4 fruit fly cellular contexts compared by ENCODE assay signal in the genomic region with DNA sequence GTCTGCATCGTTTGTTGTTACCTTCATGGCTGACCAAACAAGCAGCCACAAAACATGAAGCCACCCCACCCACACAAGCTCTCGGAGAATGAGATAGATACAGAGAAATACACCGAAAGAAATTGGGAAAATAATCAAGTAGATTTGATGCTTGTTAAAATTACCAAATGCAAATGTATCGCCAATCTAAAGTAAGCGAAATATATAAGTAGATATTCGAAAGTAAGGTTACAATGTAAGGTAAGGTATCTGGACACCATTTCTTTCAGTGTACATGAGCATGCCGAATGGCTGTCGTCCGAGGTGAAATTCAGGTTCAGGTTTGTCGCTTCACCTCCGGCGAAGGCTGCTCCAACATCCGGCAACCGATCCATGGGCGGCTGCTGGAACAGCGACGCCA.
TF ChIP-seq lines count a peak whose summit lies in the region.

No protein-coding gene starts in this region.

- no peak for TF ChIP-seq CTCF in whole organism, embryonic (GFP tag; optimal IDR thresholded peaks at IDR 0.05; lab: Kevin White, UChicago)

TF ChIP-seq in whole organism, adult, 20 proteins besides CTCF, POLR2A, EP300 and RAD21:
- peak; percentile 50 for TF ChIP-seq CG5204 (GFP tag; optimal IDR thresholded peaks at IDR 0.05; lab: Kevin White, UChicago)
- TF ChIP-seq cnc (optimal IDR thresholded peaks at IDR 0.05; lab: Kevin White, UChicago): no peak
- TF ChIP-seq bab1 (GFP tag; optimal IDR thresholded peaks at IDR 0.05; lab: Kevin White, UChicago): no peak
- peak; percentile 25 for TF ChIP-seq CG7101 (tag; optimal IDR thresholded peaks at IDR 0.05; lab: Kevin White, UChicago)
- TF ChIP-seq CG11617 (GFP tag; optimal IDR thresholded peaks at IDR 0.05; lab: Kevin White, UChicago): no peak
- TF ChIP-seq toe (GFP tag; optimal IDR thresholded peaks at IDR 0.05; lab: Kevin White, UChicago): peak; percentile 57
- TF ChIP-seq CG12768 (GFP tag; optimal IDR thresholded peaks at IDR 0.05; lab: Kevin White, UChicago): peak; percentile 59
- peak; percentile 13 for TF ChIP-seq Clk (GFP tag; optimal IDR thresholded peaks at IDR 0.05; lab: Kevin White, UChicago)
- no peak for TF ChIP-seq cic (GFP tag; optimal IDR thresholded peaks at IDR 0.05; lab: Kevin White, UChicago)
- no peak for TF ChIP-seq tj (GFP tag; optimal IDR thresholded peaks at IDR 0.05; lab: Kevin White, UChicago)
- TF ChIP-seq ovo (GFP tag; optimal IDR thresholded peaks at IDR 0.05; lab: Kevin White, UChicago): no peak
- TF ChIP-seq kay (GFP tag; lab: Kevin White, UChicago; ENCODE audit: borderline replicate concordance): no peak
- TF ChIP-seq CG14711 (tag; optimal IDR thresholded peaks at IDR 0.05; lab: Kevin White, UChicago): peak; percentile 22
- no peak for TF ChIP-seq Crg-1 (GFP tag; optimal IDR thresholded peaks at IDR 0.05; lab: Kevin White, UChicago)
- TF ChIP-seq CG7045 (GFP tag; optimal IDR thresholded peaks at IDR 0.05; lab: Kevin White, UChicago): peak; percentile 66
- no peak for TF ChIP-seq CG1620 (GFP tag; optimal IDR thresholded peaks at IDR 0.05; lab: Kevin White, UChicago)
- peak; percentile 55 for TF ChIP-seq Hr96 (GFP tag; optimal IDR thresholded peaks at IDR 0.05; lab: Kevin White, UChicago)
- TF ChIP-seq Mnt (GFP tag; optimal IDR thresholded peaks at IDR 0.05; lab: Kevin White, UChicago): no peak
- TF ChIP-seq CG33017 (tag; optimal IDR thresholded peaks at IDR 0.05; lab: Kevin White, UChicago): peak; percentile 51
- no peak for TF ChIP-seq pad (GFP tag; optimal IDR thresholded peaks at IDR 0.05; lab: Kevin White, UChicago)
TF ChIP-seq in whole organism, adult: peak in this region for 9.

TF ChIP-seq in whole organism, embryonic, 481 proteins besides CTCF, POLR2A, EP300 and RAD21:
- TF ChIP-seq Oaz (GFP tag; IDR thresholded peaks at IDR 0.05; lab: Robert Waterston, UW): no peak
- TF ChIP-seq dysf (GFP tag; IDR thresholded peaks at IDR 0.05; lab: Robert Waterston, UW): 0 out of 3 replicates have a peak, but pooled peaks have one; percentile 14
- no peak for TF ChIP-seq CG9215 (GFP tag; IDR thresholded peaks at IDR 0.05; lab: Robert Waterston, UW)
- no peak for TF ChIP-seq CG18764 (GFP tag; optimal IDR thresholded peaks at IDR 0.05; lab: Kevin White, UChicago)
- TF ChIP-seq CG6813 (GFP tag; optimal IDR thresholded peaks at IDR 0.05; lab: Kevin White, UChicago): no peak
- TF ChIP-seq phol (tag; optimal IDR thresholded peaks at IDR 0.05; lab: Kevin White, UChicago): no peak
- no peak for TF ChIP-seq Scr (GFP tag; IDR thresholded peaks at IDR 0.05; lab: Robert Waterston, UW; ENCODE audit: partially characterized antibody)
- peak; percentile 73 for TF ChIP-seq sens (GFP tag; lab: Kevin White, UChicago)
- TF ChIP-seq Ada2b (GFP tag; IDR thresholded peaks at IDR 0.05; lab: Robert Waterston, UW): 0 out of 2 replicates have a peak, but pooled peaks have one; percentile 7
- no peak for TF ChIP-seq ci (GFP tag; IDR thresholded peaks at IDR 0.05; lab: Robert Waterston, UW)
- TF ChIP-seq ken (GFP tag; IDR thresholded peaks at IDR 0.05; lab: Robert Waterston, UW): no peak
- TF ChIP-seq Drgx (GFP tag; IDR thresholded peaks at IDR 0.05; lab: Robert Waterston, UW): peak; percentile 52
- TF ChIP-seq p53 (GFP tag; optimal IDR thresholded peaks at IDR 0.05; lab: Kevin White, UChicago): no peak

TF ChIP-seq in whole organism, prepupa, 60 proteins besides CTCF, POLR2A, EP300 and RAD21 (continues in another document):
- TF ChIP-seq fd85E (GFP tag; optimal IDR thresholded peaks at IDR 0.05; lab: Kevin White, UChicago) (no peak), CG15336 (GFP tag; IDR thresholded peaks at IDR 0.05; lab: Robert Waterston, UW) (peak; percentile 67), CG10669 (GFP tag; optimal IDR thresholded peaks at IDR 0.05; lab: Kevin White, UChicago) (peak; percentile 36), achi (GFP tag; optimal IDR thresholded peaks at IDR 0.05; lab: Kevin White, UChicago) (peak; percentile 27), Hr4 (GFP tag; optimal IDR thresholded peaks at IDR 0.05; lab: Kevin White, UChicago) (peak; percentile 31), spab (GFP tag; optimal IDR thresholded peaks at IDR 0.05; lab: Kevin White, UChicago) (peak; percentile 33), lz (GFP tag; optimal IDR thresholded peaks at IDR 0.05; lab: Kevin White, UChicago) (no peak), CG10631 (GFP tag; optimal IDR thresholded peaks at IDR 0.05; lab: Kevin White, UChicago) (peak; percentile 9), CG3919 (GFP tag; optimal IDR thresholded peaks at IDR 0.05; lab: Kevin White, UChicago) (peak; percentile 33), CG32006 (GFP tag; optimal IDR thresholded peaks at IDR 0.05; lab: Kevin White, UChicago) (peak; percentile 57), CG6808 (GFP tag; optimal IDR thresholded peaks at IDR 0.05; lab: Kevin White, UChicago) (peak; percentile 28), CG9139 (GFP tag; optimal IDR thresholded peaks at IDR 0.05; lab: Kevin White, UChicago) (no peak), Eip75B (GFP tag; optimal IDR thresholded peaks at IDR 0.05; lab: Kevin White, UChicago) (peak; percentile 38), eg (GFP tag; IDR thresholded peaks at IDR 0.05; lab: Robert Waterston, UW) (peak; percentile 74), Gug (GFP tag; IDR thresholded peaks at IDR 0.05; lab: Robert Waterston, UW) (peak; percentile 33; the same call in 1 of the 2 replicates), CG1621 (tag; optimal IDR thresholded peaks at IDR 0.05; lab: Kevin White, UChicago) (no peak), CG3032 (tag; optimal IDR thresholded peaks at IDR 0.05; lab: Kevin White, UChicago) (peak; percentile 29), CG6163 (GFP tag; IDR thresholded peaks at IDR 0.05; lab: Robert Waterston, UW) (peak; percentile 59; the same call in 1 of the 3 replicates), Met (GFP tag; optimal IDR thresholded peaks at IDR 0.05; lab: Kevin White, UChicago) (no peak), CG11294 (GFP tag; IDR thresholded peaks at IDR 0.05; lab: Robert Waterston, UW) (peak; percentile 52; the same call in 1 of the 2 replicates), salr (GFP tag; optimal IDR thresholded peaks at IDR 0.05; lab: Kevin White, UChicago) (peak; percentile 16 to 20), pdm3 (GFP tag; optimal IDR thresholded peaks at IDR 0.05; lab: Kevin White, UChicago) (peak; percentile 17), CG8632 (GFP tag; optimal IDR thresholded peaks at IDR 0.05; lab: Kevin White, UChicago) (no peak), Smox (GFP tag; optimal IDR thresholded peaks at IDR 0.05; lab: Kevin White, UChicago) (no peak), fd59A (GFP tag; optimal IDR thresholded peaks at IDR 0.05; lab: Kevin White, UChicago) (no peak), CG4318 (GFP tag; optimal IDR thresholded peaks at IDR 0.05; lab: Kevin White, UChicago) (peak; percentile 27), CG8119 (GFP tag; IDR thresholded peaks at IDR 0.05; lab: Robert Waterston, UW) (0 out of 3 replicates have a peak, but pooled peaks have one; percentile 43), Eip78C (GFP tag; lab: Kevin White, UChicago) (peak; percentile 50)

TF ChIP-seq in whole organism, pupa, 21 proteins besides CTCF, POLR2A, EP300 and RAD21:
- TF ChIP-seq CG8301 (tag; optimal IDR thresholded peaks at IDR 0.05; lab: Kevin White, UChicago) (peak; percentile 55), CG17806 (tag; optimal IDR thresholded peaks at IDR 0.05; lab: Kevin White, UChicago) (peak; percentile 48), CG32121 (GFP tag; IDR thresholded peaks at IDR 0.05; lab: Robert Waterston, UW) (peak; percentile 32; the same call in 1 of the 2 replicates), CG10348 (GFP tag; IDR thresholded peaks at IDR 0.05; lab: Robert Waterston, UW) (peak; percentile 31; the same call in 1 of the 2 replicates), CG13204 (GFP tag; optimal IDR thresholded peaks at IDR 0.05; lab: Kevin White, UChicago) (no peak), D1 (tag; optimal IDR thresholded peaks at IDR 0.05; lab: Kevin White, UChicago) (no peak), CG12605 (GFP tag; IDR thresholded peaks at IDR 0.05; lab: Robert Waterston, UW) (no peak), rn (GFP tag; IDR thresholded peaks at IDR 0.05; lab: Robert Waterston, UW) (no peak), CG34367 (tag; optimal IDR thresholded peaks at IDR 0.05; lab: Kevin White, UChicago) (peak; percentile 39), Ets98B (GFP tag; IDR thresholded peaks at IDR 0.05; lab: Robert Waterston, UW) (peak; percentile 56), Snoo (tag; optimal IDR thresholded peaks at IDR 0.05; lab: Kevin White, UChicago) (no peak), CG9948 (tag; optimal IDR thresholded peaks at IDR 0.05; lab: Kevin White, UChicago) (no peak), Pif1A (GFP tag; optimal IDR thresholded peaks at IDR 0.05; lab: Kevin White, UChicago) (no peak), Pif1B (GFP tag; optimal IDR thresholded peaks at IDR 0.05; lab: Kevin White, UChicago) (no peak), EcR (GFP tag; optimal IDR thresholded peaks at IDR 0.05; lab: Kevin White, UChicago) (no peak), CG4496 (GFP tag; IDR thresholded peaks at IDR 0.05; lab: Robert Waterston, UW) (peak; percentile 63), CG8159 (tag; optimal IDR thresholded peaks at IDR 0.05; lab: Kevin White, UChicago) (peak; percentile 56), fd96Ca (GFP tag; IDR thresholded peaks at IDR 0.05; lab: Robert Waterston, UW) (no peak), CG14655 (GFP tag; optimal IDR thresholded peaks at IDR 0.05; lab: Kevin White, UChicago) (peak; percentile 59), CG15710 (tag; optimal IDR thresholded peaks at IDR 0.05; lab: Kevin White, UChicago) (peak; percentile 50), gl (tag; optimal IDR thresholded peaks at IDR 0.05; lab: Kevin White, UChicago) (no peak)
